Fruit fly (Drosophila melanogaster) Kc167 (cell line): Measurements from ENCODE around the gene aru.

Source experiments
- Sin3A ChIP-seq: fragments of >200 bp; optimal IDR thresholded peaks from 2 replicates; lab custom pipeline; 2018; ENCODE audit warnings: missing external identifiers
- h ChIP-seq: fragments of >200 bp; optimal IDR thresholded peaks from 3 replicates; lab custom pipeline; 2018; ENCODE audit warnings: missing external identifiers
- insv ChIP-seq: fragments of >200 bp; optimal IDR thresholded peaks from 3 replicates; lab custom pipeline; 2018; ENCODE audit warnings: missing external identifiers
- psq ChIP-seq: fragments of >200 bp; optimal IDR thresholded peaks from 2 replicates; lab custom pipeline; 2017; ENCODE audit warnings: missing external identifiers

dm6 chr2L:819315-820032, 48.7 kb downstream of the aru start, which contains the start of the genes PGAP2 and Clp:
- TF ChIP-seq insv (lab: Kevin White, UChicago) (no peak), psq (lab: Kevin White, UChicago) (no peak), Sin3A (lab: Kevin White, UChicago) (no peak), h (lab: Kevin White, UChicago) (no peak)
